Fruit fly (Drosophila melanogaster): ENCODE measurements around the gene CG34298.

DNA sequence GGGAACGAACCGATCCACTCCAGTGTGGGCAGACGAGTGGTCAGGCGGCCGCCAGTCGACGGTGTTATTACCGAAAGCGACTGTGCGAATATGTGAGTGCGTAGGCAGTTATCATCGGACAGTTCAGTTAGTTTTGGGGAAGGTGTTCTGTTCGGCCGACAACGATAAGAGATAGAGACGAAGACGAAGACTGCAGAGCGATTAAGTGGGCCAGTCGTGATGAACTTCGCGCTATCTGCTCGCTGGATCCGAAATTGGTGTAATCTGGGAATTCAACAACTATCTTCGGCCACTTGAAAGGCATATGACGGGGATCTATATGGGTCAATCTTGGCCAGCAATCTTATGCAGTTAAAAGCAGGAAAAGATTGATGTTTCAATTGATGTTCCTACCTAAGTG, 9.6 kb downstream of the CG34298 start, which contains the start of gene CG7912:
- TF ChIP-seq Snoo (tag; optimal IDR thresholded peaks at IDR 0.05) (no peak), CG17806 (tag; optimal IDR thresholded peaks at IDR 0.05) (no peak), EcR (GFP tag; optimal IDR thresholded peaks at IDR 0.05) (no peak), D1 (tag; optimal IDR thresholded peaks at IDR 0.05) (no peak)

Data from whole organism, pupa.